Worm (Caenorhabditis elegans): ENCODE measurements around the gene pho-13.

Gene pho-13

DNA sequence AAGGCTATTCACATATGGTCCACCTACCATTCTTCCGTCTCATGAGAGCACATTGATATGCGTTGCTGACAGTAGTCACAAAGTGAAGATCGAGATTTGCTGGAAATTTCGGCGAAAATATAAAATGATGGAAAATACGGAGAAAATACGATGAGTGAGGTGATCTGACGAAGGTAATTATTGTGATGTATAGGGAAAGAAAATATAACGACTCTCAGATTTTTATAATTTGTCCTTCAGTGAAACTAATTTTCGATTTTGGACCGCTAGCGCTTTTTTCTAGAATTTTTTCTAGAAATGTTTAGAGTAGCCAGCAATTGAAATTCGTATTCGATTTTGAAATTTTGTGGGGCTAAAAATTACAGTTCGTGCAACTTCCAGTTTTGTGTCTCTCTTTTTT lies 22.4 kb upstream of the pho-13 start, which contains the start of gene F46C5.2:
Gene F46C5.2 (minus strand): TSS at position 101 of the 400 bp plus-strand sequence.
- TF ChIP-seq ceh-16 (tag; optimal IDR thresholded peaks at IDR 0.05) (no peak), lsy-2 (tag; optimal IDR thresholded peaks at IDR 0.05) (no peak), nhr-11 (tag; optimal IDR thresholded peaks at IDR 0.05) (no peak), ztf-4 (tag; optimal IDR thresholded peaks at IDR 0.05) (no peak), ama-1 (optimal IDR thresholded peaks at IDR 0.05) (no peak), blmp-1 (tag; optimal IDR thresholded peaks at IDR 0.05; ENCODE audit: insufficient read depth) (no peak), aly-2 (tag; optimal IDR thresholded peaks at IDR 0.05) (no peak), ztf-11 (tag; optimal IDR thresholded peaks at IDR 0.05) (no peak), nhr-10 (tag; optimal IDR thresholded peaks at IDR 0.05) (no peak), sma-3 (GFP tag; optimal IDR thresholded peaks at IDR 0.05) (no peak), dmd-4 (tag; optimal IDR thresholded peaks at IDR 0.05) (no peak), mdl-1 (tag; optimal IDR thresholded peaks at IDR 0.05) (no peak), sem-4 (tag; optimal IDR thresholded peaks at IDR 0.05) (no peak), sma-9 (GFP tag; optimal IDR thresholded peaks at IDR 0.05) (no peak), sma-9 (tag; optimal IDR thresholded peaks at IDR 0.05) (no peak), fos-1 (tag; optimal IDR thresholded peaks at IDR 0.05) (no peak), nhr-25 (tag; optimal IDR thresholded peaks at IDR 0.05) (no peak), elt-3 (tag; optimal IDR thresholded peaks at IDR 0.05) (no peak), lin-11 (tag; optimal IDR thresholded peaks at IDR 0.05) (no peak), Y55F3AM.14 (GFP tag; optimal IDR thresholded peaks at IDR 0.05) (no peak), unc-62 (GFP tag; optimal IDR thresholded peaks at IDR 0.05) (no peak)

DNA sequence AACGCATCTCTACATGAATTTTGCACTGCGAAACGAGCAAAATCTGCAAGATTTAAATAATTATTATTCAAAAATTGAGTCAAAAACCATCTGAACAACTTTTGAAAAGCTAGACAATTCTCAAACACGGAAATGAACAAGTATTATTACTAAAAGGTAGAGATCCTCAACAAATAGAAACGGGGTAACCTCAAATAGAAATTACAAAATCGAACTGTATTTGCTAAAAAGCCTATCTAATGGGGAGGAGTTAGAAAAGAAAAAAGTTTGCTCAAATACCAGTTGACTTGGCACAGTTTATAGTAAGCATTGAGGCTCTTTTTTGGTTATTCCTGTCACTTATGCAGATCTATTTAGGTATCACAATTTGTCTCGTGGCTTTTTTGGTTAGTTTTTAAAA lies 18.9 kb upstream of the pho-13 start, which contains the start of gene nas-25:
Gene nas-25 (plus strand): TSS at position 301 of the 400 bp plus-strand sequence.
- TF ChIP-seq elt-1 (tag; optimal IDR thresholded peaks at IDR 0.05) (no peak), elt-3 (tag; optimal IDR thresholded peaks at IDR 0.05) (no peak), ztf-1 (GFP tag; conservative IDR thresholded peaks at IDR 0.05) (no peak), sma-3 (GFP tag; optimal IDR thresholded peaks at IDR 0.05) (no peak), R02D3.7 (tag; optimal IDR thresholded peaks at IDR 0.05) (no peak), ceh-16 (tag; optimal IDR thresholded peaks at IDR 0.05) (no peak)

DNA sequence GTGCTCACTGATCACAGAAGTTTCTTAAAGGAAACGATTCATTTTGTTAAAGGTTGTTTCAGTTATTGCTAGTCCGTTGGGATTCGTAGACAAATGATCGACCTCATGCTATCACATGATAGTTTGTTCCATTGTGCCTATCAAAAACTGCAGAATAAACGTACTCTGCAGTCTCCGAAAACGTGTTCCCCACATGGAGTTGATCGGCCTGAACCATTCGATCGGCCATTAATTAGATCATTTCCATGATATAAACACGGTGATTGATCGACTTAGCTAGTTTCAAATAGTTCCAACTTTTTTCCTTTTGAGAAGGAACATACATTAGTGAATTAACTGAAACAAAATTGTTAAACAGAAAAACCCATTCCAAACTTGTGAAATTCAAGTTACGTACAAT lies 15.9 kb upstream of the pho-13 start:
- TF ChIP-seq crh-2 (tag; optimal IDR thresholded peaks at IDR 0.05) (peak; percentile 9), blmp-1 (tag; optimal IDR thresholded peaks at IDR 0.05; ENCODE audit: insufficient read depth) (peak; percentile 53), sma-3 (GFP tag; optimal IDR thresholded peaks at IDR 0.05) (peak; percentile 69), nhr-21 (tag; optimal IDR thresholded peaks at IDR 0.05) (peak; percentile 92), lsy-2 (tag; optimal IDR thresholded peaks at IDR 0.05) (peak in 1 of 2 experiments; percentile 10), nhr-25 (tag; optimal IDR thresholded peaks at IDR 0.05) (peak; percentile 59), fos-1 (tag; optimal IDR thresholded peaks at IDR 0.05) (no peak), nhr-6 (tag; optimal IDR thresholded peaks at IDR 0.05) (peak; percentile 45), ceh-16 (tag; optimal IDR thresholded peaks at IDR 0.05) (no peak), sem-4 (tag; optimal IDR thresholded peaks at IDR 0.05) (no peak), mdl-1 (tag; optimal IDR thresholded peaks at IDR 0.05) (peak in 1 of 2 experiments; percentile 45), Y55F3AM.14 (GFP tag; optimal IDR thresholded peaks at IDR 0.05) (no peak), R02D3.7 (tag; optimal IDR thresholded peaks at IDR 0.05) (no peak), ztf-1 (GFP tag; conservative IDR thresholded peaks at IDR 0.05) (no peak), nhr-237 (tag; optimal IDR thresholded peaks at IDR 0.05) (no peak), sma-9 (GFP tag; optimal IDR thresholded peaks at IDR 0.05) (peak; percentile 96), sma-9 (tag; optimal IDR thresholded peaks at IDR 0.05) (no peak), nhr-10 (tag; optimal IDR thresholded peaks at IDR 0.05) (no peak)

DNA sequence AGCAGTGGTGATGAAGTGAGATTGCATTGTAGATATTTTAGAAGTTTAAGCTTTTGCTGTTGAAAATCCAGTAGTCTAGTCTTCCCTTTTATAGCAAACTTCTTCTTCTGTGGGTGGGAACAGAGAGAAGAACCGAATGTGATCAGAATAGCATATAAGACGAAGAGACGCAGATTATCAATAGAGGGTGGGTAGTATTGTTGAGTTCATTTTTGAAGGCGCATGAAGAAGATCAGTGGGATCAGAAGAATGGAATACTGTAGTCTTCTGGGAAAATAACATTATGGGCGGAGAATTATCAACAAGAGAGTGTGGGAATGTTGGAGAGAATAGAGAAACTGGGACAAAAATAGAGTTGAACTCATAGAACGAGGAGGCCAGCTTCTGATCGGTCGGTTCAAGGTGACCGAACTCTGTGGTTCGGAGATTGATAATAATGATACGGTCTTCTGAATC lies 14.3 kb upstream of the pho-13 start, which contains the start of gene F46C5.1:
Gene F46C5.1 (minus strand): TSS at position 51 of the 456 bp plus-strand sequence.
- TF ChIP-seq dmd-4 (tag; optimal IDR thresholded peaks at IDR 0.05) (no peak), ama-1 (optimal IDR thresholded peaks at IDR 0.05) (no peak), F13H6.1 (tag; optimal IDR thresholded peaks at IDR 0.05) (no peak), nhr-12 (tag; optimal IDR thresholded peaks at IDR 0.05) (no peak), crh-2 (tag; optimal IDR thresholded peaks at IDR 0.05) (no peak), unc-62 (GFP tag; optimal IDR thresholded peaks at IDR 0.05) (no peak), fos-1 (tag; optimal IDR thresholded peaks at IDR 0.05) (no peak), mdl-1 (tag; optimal IDR thresholded peaks at IDR 0.05) (no peak), mbf-1 (tag; optimal IDR thresholded peaks at IDR 0.05) (no peak), lsy-2 (tag; optimal IDR thresholded peaks at IDR 0.05) (no peak), lin-13 (GFP tag; optimal IDR thresholded peaks at IDR 0.05) (no peak), nhr-25 (tag; optimal IDR thresholded peaks at IDR 0.05) (no peak), ztf-4 (tag; optimal IDR thresholded peaks at IDR 0.05) (no peak), nhr-11 (tag; optimal IDR thresholded peaks at IDR 0.05) (no peak), nhr-237 (tag; optimal IDR thresholded peaks at IDR 0.05) (no peak), unc-55 (GFP tag; optimal IDR thresholded peaks at IDR 0.05) (no peak)

All from whole organism, L2 larva.